Fruit fly (Drosophila melanogaster) whole organism: ENCODE data around the gene Obp83a.

ENCODE experiments used
- CG8478 ChIP-seq: fragments of >200 bp; optimal IDR thresholded peaks from 2 replicates; lab custom pipeline; 2018; ENCODE audit warnings: inconsistent platforms
- Dll ChIP-seq: fragments of >200 bp; optimal IDR thresholded peaks from 2 replicates; lab custom pipeline; 2017
- EcR ChIP-seq, 2 experiments: fragments of >200 bp; optimal IDR thresholded peaks; 2 replicates each; lab custom pipeline; 2017; ENCODE audit warnings: missing biosample characterization in 2 of 2, missing genetic modification characterization in 2 of 2, missing genetic modification reagents in 2 of 2
- pan ChIP-seq: fragments of >200 bp; optimal IDR thresholded peaks from 2 replicates; lab custom pipeline; 2017
- psq ChIP-seq: fragments of >200 bp; optimal IDR thresholded peaks from 2 replicates; lab custom pipeline; 2017
- usp ChIP-seq: fragments of >200 bp; optimal IDR thresholded peaks from 2 replicates; lab custom pipeline; 2017; ENCODE audit warnings: missing biosample characterization, missing genetic modification characterization, mixed read lengths

The Obp83a gene

DNA sequence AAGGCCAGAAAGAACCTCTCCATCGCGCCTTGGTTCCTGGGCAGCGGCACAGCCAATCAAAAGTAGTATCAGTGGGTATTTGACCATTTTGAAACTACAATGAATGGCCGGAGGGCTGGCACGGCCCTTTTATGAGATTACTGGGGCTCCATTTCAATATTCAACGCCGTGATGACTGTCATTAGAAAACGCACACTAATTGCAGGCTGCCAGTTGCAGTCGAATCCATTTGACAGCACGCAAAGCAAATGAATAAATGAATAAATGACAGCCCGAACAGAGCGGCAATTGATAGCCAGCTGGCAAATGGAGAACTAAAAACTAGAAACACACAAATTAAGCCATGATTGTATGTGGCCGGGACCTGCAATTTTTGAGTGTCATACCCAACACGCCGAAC, 1.7 kb upstream of the Obp83a start, which contains the start of gene Obp83b:
Gene Obp83b, minus strand, starts transcription at position 101 of the 400 bp plus-strand sequence.
- no peak for TF ChIP-seq psq
- no peak for TF ChIP-seq EcR (GFP tag; optimal IDR thresholded peaks at IDR 0.05; lab: Kevin White, UChicago)
- TF ChIP-seq CG8478 (lab: Kevin White, UChicago) = no peak
- TF ChIP-seq pan = no peak
- no peak for TF ChIP-seq Dll (lab: Kevin White, UChicago)
- TF ChIP-seq usp (GFP tag; lab: Kevin White, UChicago) = no peak

dm6 chr3R:5960887-5961286, 14.2 kb downstream of the Obp83a start, which contains the start of gene CG11373:
Gene CG11373 (minus strand): TSS chr3R:5960987.
- no peak for TF ChIP-seq usp (GFP tag; lab: Kevin White, UChicago)
- TF ChIP-seq CG8478 (lab: Kevin White, UChicago) = no peak
- no peak for TF ChIP-seq pan
- TF ChIP-seq EcR (GFP tag; optimal IDR thresholded peaks at IDR 0.05; lab: Kevin White, UChicago) = no peak
- TF ChIP-seq psq = no peak
- no peak for TF ChIP-seq Dll (lab: Kevin White, UChicago)

DNA sequence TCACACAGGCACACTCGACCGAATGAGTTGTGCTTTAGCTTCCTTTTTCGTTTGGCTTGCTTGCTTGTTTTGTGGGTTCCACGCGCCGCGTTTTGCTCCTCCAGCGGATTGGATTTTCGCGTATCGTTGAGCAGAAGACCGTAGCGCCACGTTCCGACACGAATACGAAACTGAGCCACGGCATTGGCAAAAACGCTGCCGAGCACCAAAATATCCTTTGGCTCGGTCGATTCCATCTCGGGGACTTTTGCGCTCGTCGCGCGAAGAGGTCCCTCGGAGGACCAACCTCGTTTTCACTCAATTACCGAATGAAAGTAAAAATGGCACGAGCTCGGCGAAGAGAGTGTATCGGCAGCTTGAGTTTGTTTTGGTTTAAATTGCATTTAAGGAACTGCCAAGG, 15.7 kb downstream of the Obp83a start, which contains the start of gene side-III:
Gene side-III, minus strand, starts transcription at position 174 of the 400 bp plus-strand sequence.
- no peak for TF ChIP-seq CG8478 (lab: Kevin White, UChicago)
- no peak for TF ChIP-seq EcR (GFP tag; optimal IDR thresholded peaks at IDR 0.05; lab: Kevin White, UChicago)
- TF ChIP-seq usp (GFP tag; lab: Kevin White, UChicago) = no peak
- no peak for TF ChIP-seq Dll (lab: Kevin White, UChicago)
- TF ChIP-seq pan = no peak
- TF ChIP-seq psq = no peak

dm6 chr3R:5937715-5938114, 37.3 kb downstream of the Obp83a start:
- TF ChIP-seq CG8478 (lab: Kevin White, UChicago) (no peak), Dll (lab: Kevin White, UChicago) (no peak), psq (no peak), EcR (GFP tag; optimal IDR thresholded peaks at IDR 0.05; lab: Kevin White, UChicago) (no peak), usp (GFP tag; lab: Kevin White, UChicago) (no peak), pan (no peak)

dm6 chr3R:5927841-5928240, 47.2 kb downstream of the Obp83a start:
- TF ChIP-seq usp (GFP tag; lab: Kevin White, UChicago) (no peak), pan (no peak), CG8478 (lab: Kevin White, UChicago) (no peak), Dll (lab: Kevin White, UChicago) (no peak), EcR (GFP tag; optimal IDR thresholded peaks at IDR 0.05; lab: Kevin White, UChicago) (no peak), psq (no peak)

dm6 chr3R:5924667-5925066, 50.4 kb downstream of the Obp83a start:
- no peak for TF ChIP-seq EcR (GFP tag; optimal IDR thresholded peaks at IDR 0.05; lab: Kevin White, UChicago)
- TF ChIP-seq usp (GFP tag; lab: Kevin White, UChicago) = no peak
- TF ChIP-seq psq = no peak
- TF ChIP-seq pan = no peak
- TF ChIP-seq Dll (lab: Kevin White, UChicago) = no peak
- no peak for TF ChIP-seq CG8478 (lab: Kevin White, UChicago)
